Fruit fly (Drosophila melanogaster) whole organism, wandering third instar larva: ENCODE results near the gene CG32536.
A peak's percentile ranks its signal among the peaks of the same experiment; 100 is the strongest.

Source experiments
- Abd-B ChIP-seq: fragments of >200 bp; optimal IDR thresholded peaks from 2 replicates; lab custom pipeline; 2017; ENCODE audit warnings: missing biosample characterization, missing genetic modification characterization
- CG32264 ChIP-seq: fragments of 200-800 bp; sonication (Bioruptor generic); optimal IDR thresholded peaks from 2 replicates; lab custom pipeline; 2016; ENCODE audit warnings: missing biosample characterization, missing genetic modification characterization
- CG9705 ChIP-seq: fragments of 200-800 bp; sonication (Bioruptor generic); optimal IDR thresholded peaks from 2 replicates; lab custom pipeline; 2018; ENCODE audit warnings: missing biosample characterization, mild to moderate bottlenecking, missing genetic modification characterization
- CrebA ChIP-seq: fragments of 200-800 bp; sonication (Bioruptor generic); optimal IDR thresholded peaks from 2 replicates; lab custom pipeline; 2016; ENCODE audit warnings: missing biosample characterization, mild to moderate bottlenecking, missing genetic modification characterization, borderline replicate concordance
- Dfd ChIP-seq: fragments of >200 bp; optimal IDR thresholded peaks from 2 replicates; lab custom pipeline; 2017; ENCODE audit warnings: missing biosample characterization, missing genetic modification characterization
- Dif ChIP-seq: fragments of 200-275, 200-300 bp; sonication (Bioruptor generic); optimal IDR thresholded peaks from 2 replicates; lab custom pipeline; 2018; ENCODE audit warnings: missing biosample characterization, missing genetic modification characterization; ENCODE audit not compliant: partially characterized antibody
- GATAd ChIP-seq: sonication (Bioruptor generic); optimal IDR thresholded peaks from 2 replicates; lab custom pipeline; 2016; ENCODE audit warnings: missing biosample characterization, missing genetic modification characterization
- HLH106 ChIP-seq: fragments of 200-800 bp; optimal IDR thresholded peaks from 3 replicates; lab custom pipeline; 2019; ENCODE audit warnings: missing biosample characterization, mild to moderate bottlenecking, missing genetic modification characterization, moderate library complexity
- Hnf4 ChIP-seq: fragments of 200-800 bp; sonication (Bioruptor generic); optimal IDR thresholded peaks from 2 replicates; lab custom pipeline; 2016; ENCODE audit warnings: missing biosample characterization, mild to moderate bottlenecking, missing genetic modification characterization
- Hr78 ChIP-seq: fragments of >200 bp; optimal IDR thresholded peaks from 2 replicates; lab custom pipeline; 2017; ENCODE audit warnings: missing biosample characterization, missing genetic modification characterization
- Hr83 ChIP-seq: fragments of 200-300 bp; sonication (Bioruptor generic); optimal IDR thresholded peaks from 2 replicates; lab custom pipeline; 2016; ENCODE audit warnings: missing biosample characterization, mild to moderate bottlenecking, missing genetic modification characterization, moderate library complexity; ENCODE audit not compliant: poor library complexity, severe bottlenecking
- Jra ChIP-seq: sonication (Bioruptor generic); optimal IDR thresholded peaks from 2 replicates; lab custom pipeline; 2016; ENCODE audit warnings: missing biosample characterization, missing genetic modification characterization
- Mio ChIP-seq: sonication (Bioruptor generic); optimal IDR thresholded peaks from 2 replicates; lab custom pipeline; 2016; ENCODE audit warnings: missing biosample characterization, missing genetic modification characterization
- Myc ChIP-seq: fragments of >200 bp; optimal IDR thresholded peaks from 2 replicates; lab custom pipeline; 2017
- OdsH ChIP-seq: fragments of 200-800 bp; sonication (Bioruptor generic); optimal IDR thresholded peaks from 2 replicates; lab custom pipeline; 2016; ENCODE audit warnings: missing biosample characterization, mild to moderate bottlenecking, missing genetic modification characterization
- Rel ChIP-seq, 2 experiments: fragments of 200-800 bp; sonication (Bioruptor generic) in 1 of 2; optimal IDR thresholded peaks; 2 replicates in 1 of 2; 3 replicates in 1 of 2; lab custom pipeline; 2016 to 2019; ENCODE audit warnings: mild to moderate bottlenecking in 2 of 2, missing biosample characterization in 2 of 2, missing genetic modification characterization in 2 of 2, moderate library complexity in 1 of 2
- Sp1 ChIP-seq: fragments of 200-800 bp; sonication (Bioruptor generic); optimal IDR thresholded peaks from 3 replicates; lab custom pipeline; 2019; ENCODE audit warnings: missing biosample characterization, mild to moderate bottlenecking, missing genetic modification characterization, moderate library complexity
- Vsx2 ChIP-seq: fragments of 200-300, 225-300 bp; sonication (Bioruptor generic); optimal IDR thresholded peaks from 2 replicates; lab custom pipeline; 2018; ENCODE audit warnings: missing biosample characterization, missing genetic modification characterization; ENCODE audit not compliant: partially characterized antibody
- br ChIP-seq: fragments of 200-800 bp; sonication (Bioruptor generic); optimal IDR thresholded peaks from 2 replicates; lab custom pipeline; 2016; ENCODE audit warnings: missing biosample characterization, missing genetic modification characterization
- brk ChIP-seq: fragments of 200-800 bp; sonication (Bioruptor generic); optimal IDR thresholded peaks from 2 replicates; lab custom pipeline; 2016; ENCODE audit warnings: missing biosample characterization, mild to moderate bottlenecking, missing genetic modification characterization
- dl ChIP-seq, 2 experiments: fragments of 175-275, 200-275 bp in 1 of 2; fragments of 200-275 bp in 1 of 2; sonication (Bioruptor generic); optimal IDR thresholded peaks; lab custom pipeline; 2018; ENCODE audit warnings: mild to moderate bottlenecking in 2 of 2, missing biosample characterization in 2 of 2, missing genetic modification characterization in 2 of 2, moderate library complexity in 2 of 2; ENCODE audit not compliant: partially characterized antibody in 2 of 2, insufficient read depth in 1 of 2
- dmrt93B ChIP-seq: fragments of 200-800 bp; sonication (Bioruptor generic); optimal IDR thresholded peaks from 2 replicates; lab custom pipeline; 2018; ENCODE audit warnings: missing biosample characterization, mild to moderate bottlenecking, missing genetic modification characterization
- dsf ChIP-seq: sonication (Bioruptor generic); optimal IDR thresholded peaks from 2 replicates; lab custom pipeline; 2016; ENCODE audit warnings: missing biosample characterization, missing genetic modification characterization, borderline replicate concordance
- ey ChIP-seq: fragments of 200-800 bp; sonication (Bioruptor generic); optimal IDR thresholded peaks from 2 replicates; lab custom pipeline; 2016; ENCODE audit warnings: missing biosample characterization, missing genetic modification characterization
- foxo ChIP-seq, 2 experiments: fragments of 200-800 bp; sonication (Bioruptor generic); optimal IDR thresholded peaks; 2 replicates in 1 of 2; 3 replicates in 1 of 2; lab custom pipeline; 2016 to 2017; ENCODE audit warnings: missing biosample characterization in 2 of 2, missing genetic modification characterization in 2 of 2
- fru ChIP-seq: fragments of 200-800 bp; sonication (Bioruptor generic); optimal IDR thresholded peaks from 3 replicates; lab custom pipeline; 2016; ENCODE audit warnings: missing biosample characterization, mild to moderate bottlenecking, missing genetic modification characterization
- h ChIP-seq: fragments of 200-800 bp; sonication (Bioruptor generic); optimal IDR thresholded peaks from 3 replicates; lab custom pipeline; 2016; ENCODE audit warnings: missing biosample characterization, mild to moderate bottlenecking, missing genetic modification characterization
- jim ChIP-seq: fragments of 175-275, 200-325 bp; sonication (Bioruptor generic); optimal IDR thresholded peaks from 2 replicates; lab custom pipeline; 2016; ENCODE audit warnings: missing biosample characterization, mild to moderate bottlenecking, missing genetic modification characterization
- lola ChIP-seq: fragments of >200 bp; optimal IDR thresholded peaks from 2 replicates; lab custom pipeline; 2017; ENCODE audit warnings: missing biosample characterization, missing genetic modification characterization
- pan ChIP-seq: fragments of >200 bp; optimal IDR thresholded peaks from 2 replicates; lab custom pipeline; 2017
- psq ChIP-seq: fragments of 200-800 bp; sonication (Bioruptor generic); optimal IDR thresholded peaks from 3 replicates; lab custom pipeline; 2017; ENCODE audit warnings: missing biosample characterization, mild to moderate bottlenecking, missing genetic modification characterization, moderate library complexity
- rgr ChIP-seq: fragments of 200-800 bp; sonication (Bioruptor generic); optimal IDR thresholded peaks from 3 replicates; lab custom pipeline; 2016; ENCODE audit warnings: missing biosample characterization, mild to moderate bottlenecking, missing genetic modification characterization
- sage ChIP-seq: fragments of 200-800 bp; sonication (Bioruptor generic); optimal IDR thresholded peaks from 2 replicates; lab custom pipeline; 2016; ENCODE audit warnings: missing biosample characterization, mild to moderate bottlenecking, missing genetic modification characterization
- sv ChIP-seq: fragments of 200-800 bp; sonication (Bioruptor generic); optimal IDR thresholded peaks from 3 replicates; lab custom pipeline; 2016; ENCODE audit warnings: missing biosample characterization, missing genetic modification characterization
- tai ChIP-seq: sonication (Bioruptor generic); optimal IDR thresholded peaks from 2 replicates; lab custom pipeline; 2016; ENCODE audit warnings: missing biosample characterization, missing genetic modification characterization
- usp ChIP-seq: fragments of >200 bp; optimal IDR thresholded peaks from 2 replicates; lab custom pipeline; 2017; ENCODE audit warnings: missing biosample characterization, missing genetic modification characterization
- woc ChIP-seq: sonication (Bioruptor generic); optimal IDR thresholded peaks from 2 replicates; lab custom pipeline; 2016; ENCODE audit warnings: missing biosample characterization, mild to moderate bottlenecking, missing genetic modification characterization

The CG32536 gene

dm6 chrX:19306531-19306930 is 29.8 kb upstream of the CG32536 start:
- TF ChIP-seq CG9705 (GFP tag; lab: Kevin White, UChicago) (no peak), dl (GFP tag; optimal IDR thresholded peaks at IDR 0.05; lab: Kevin White, UChicago; ENCODE audit: insufficient read depth in 1 of 2, partially characterized antibody in 2 of 2) (no peak), brk (no peak), lola (no peak), OdsH (no peak), CG32264 (GFP tag; lab: Kevin White, UChicago) (no peak), tai (GFP tag; lab: Kevin White, UChicago) (no peak), GATAd (GFP tag; lab: Kevin White, UChicago) (no peak), woc (no peak), Dfd (GFP tag; lab: Kevin White, UChicago) (no peak), fru (GFP tag; lab: Kevin White, UChicago) (no peak), Abd-B (GFP tag; lab: Kevin White, UChicago) (no peak), pan (lab: Kevin White, UChicago) (no peak), sage (GFP tag; lab: Kevin White, UChicago) (no peak), Hr78 (no peak)

- TF ChIP-seq GATAd (GFP tag; lab: Kevin White, UChicago) (no peak), pan (lab: Kevin White, UChicago) (no peak), tai (GFP tag; lab: Kevin White, UChicago) (no peak), Mio (no peak), Hnf4 (no peak), Vsx2 (GFP tag; lab: Kevin White, UChicago) (no peak), rgr (GFP tag; lab: Kevin White, UChicago) (no peak), brk (no peak), Rel (GFP tag; optimal IDR thresholded peaks at IDR 0.05; lab: Kevin White, UChicago) (no peak), Rel (tag; optimal IDR thresholded peaks at IDR 0.05; lab: Kevin White, UChicago) (no peak), Sp1 (GFP tag; lab: Kevin White, UChicago) (no peak), Dif (GFP tag; lab: Kevin White, UChicago) (no peak), sv (no peak), Hr78 (no peak), woc (no peak), psq (GFP tag; lab: Kevin White, UChicago) (no peak), OdsH (no peak), dl (GFP tag; optimal IDR thresholded peaks at IDR 0.05; lab: Kevin White, UChicago; ENCODE audit: insufficient read depth in 1 of 2, partially characterized antibody in 2 of 2) (no peak), Hr83 (GFP tag; lab: Kevin White, UChicago) (no peak), foxo (GFP tag; optimal IDR thresholded peaks at IDR 0.05; lab: Kevin White, UChicago) (no peak)
These were observed 28.5 kb upstream of the CG32536 start for dm6 chrX:19305172-19305571.

dm6 chrX:19299367-19299766 is 22.7 kb upstream of the CG32536 start:
- no peak for TF ChIP-seq Myc (lab: Kevin White, UChicago)
- no peak for TF ChIP-seq rgr (GFP tag; lab: Kevin White, UChicago)
- TF ChIP-seq Rel (GFP tag; optimal IDR thresholded peaks at IDR 0.05; lab: Kevin White, UChicago): no peak
- TF ChIP-seq Rel (tag; optimal IDR thresholded peaks at IDR 0.05; lab: Kevin White, UChicago): no peak
- TF ChIP-seq brk: no peak
- TF ChIP-seq Dfd (GFP tag; lab: Kevin White, UChicago): no peak

- TF ChIP-seq lola (no peak), woc (no peak), psq (GFP tag; lab: Kevin White, UChicago) (no peak), fru (GFP tag; lab: Kevin White, UChicago) (peak; percentile 55), br (GFP tag; lab: Kevin White, UChicago) (peak; percentile 8), tai (GFP tag; lab: Kevin White, UChicago) (peak; percentile 0), rgr (GFP tag; lab: Kevin White, UChicago) (peak; percentile 49), foxo (GFP tag; optimal IDR thresholded peaks at IDR 0.05; lab: Kevin White, UChicago) (peak in 1 of 2 experiments; percentile 41), pan (lab: Kevin White, UChicago) (no peak), h (GFP tag; lab: Kevin White, UChicago) (peak; percentile 65), dl (GFP tag; optimal IDR thresholded peaks at IDR 0.05; lab: Kevin White, UChicago; ENCODE audit: insufficient read depth in 1 of 2, partially characterized antibody in 2 of 2) (peak; percentile 84 to 88), OdsH (peak; percentile 23), Vsx2 (GFP tag; lab: Kevin White, UChicago) (peak; percentile 56), Myc (lab: Kevin White, UChicago) (no peak), Hr83 (GFP tag; lab: Kevin White, UChicago) (no peak), CG32264 (GFP tag; lab: Kevin White, UChicago) (peak; percentile 25), GATAd (GFP tag; lab: Kevin White, UChicago) (no peak), CrebA (GFP tag; lab: Kevin White, UChicago) (no peak), brk (no peak), dmrt93B (GFP tag; lab: Kevin White, UChicago) (peak; percentile 17), sage (GFP tag; lab: Kevin White, UChicago) (peak; percentile 54), Sp1 (GFP tag; lab: Kevin White, UChicago) (peak; percentile 17), HLH106 (tag; lab: Kevin White, UChicago) (peak; percentile 66), sv (no peak), usp (no peak), dsf (peak; percentile 34), Abd-B (GFP tag; lab: Kevin White, UChicago) (no peak), jim (GFP tag; lab: Kevin White, UChicago) (no peak), Rel (GFP tag; optimal IDR thresholded peaks at IDR 0.05; lab: Kevin White, UChicago) (no peak), Rel (tag; optimal IDR thresholded peaks at IDR 0.05; lab: Kevin White, UChicago) (no peak), Jra (GFP tag; lab: Kevin White, UChicago) (no peak), CG9705 (GFP tag; lab: Kevin White, UChicago) (no peak), Dfd (GFP tag; lab: Kevin White, UChicago) (no peak), Dif (GFP tag; lab: Kevin White, UChicago) (peak; percentile 89), Mio (no peak), Hr78 (no peak), Hnf4 (peak; percentile 59), ey (GFP tag; lab: Kevin White, UChicago) (peak; percentile 35)
These were observed 22.1 kb upstream of the CG32536 start for dm6 chrX:19298785-19299114.
